Worm (Caenorhabditis elegans) whole organism, L2 larva: ENCODE data around the gene Y45F10B.12.

Source experiments
- egl-27 ChIP-seq: sonication (generic microtip); optimal IDR thresholded peaks from 3 replicates; lab custom pipeline; 2017; ENCODE audit warnings: missing biosample characterization, missing genetic modification reagents, missing genetic modification characterization
- elt-1 ChIP-seq: fragments of 150-350 bp; optimal IDR thresholded peaks from 2 replicates; lab custom pipeline; 2014; ENCODE audit warnings: missing biosample characterization, missing genetic modification characterization
- fos-1 ChIP-seq: fragments of 150-350 bp; optimal IDR thresholded peaks from 2 replicates; lab custom pipeline; 2014; ENCODE audit warnings: missing biosample characterization, missing genetic modification characterization
- nhr-11 ChIP-seq: fragments of 150-350 bp; optimal IDR thresholded peaks from 2 replicates; lab custom pipeline; 2014; ENCODE audit warnings: missing biosample characterization, missing genetic modification characterization
- nhr-237 ChIP-seq: fragments of 150-350 bp; optimal IDR thresholded peaks from 2 replicates; lab custom pipeline; 2014; ENCODE audit warnings: missing biosample characterization, missing genetic modification characterization
- skn-1 ChIP-seq: sonication (generic microtip); optimal IDR thresholded peaks from 2 replicates; lab custom pipeline; 2017; ENCODE audit warnings: missing biosample characterization, missing genetic modification characterization
- unc-62 ChIP-seq: fragments of 150-350 bp; optimal IDR thresholded peaks from 2 replicates; lab custom pipeline; 2014; ENCODE audit warnings: missing biosample characterization, missing genetic modification reagents, missing genetic modification characterization
- zag-1 ChIP-seq: fragments of 150-350 bp; optimal IDR thresholded peaks from 2 replicates; lab custom pipeline; 2014; ENCODE audit warnings: missing biosample characterization, missing genetic modification characterization
- ztf-11 ChIP-seq: sonication (generic microtip); optimal IDR thresholded peaks from 2 replicates; lab custom pipeline; 2017; ENCODE audit warnings: missing biosample characterization, missing genetic modification characterization

DNA sequence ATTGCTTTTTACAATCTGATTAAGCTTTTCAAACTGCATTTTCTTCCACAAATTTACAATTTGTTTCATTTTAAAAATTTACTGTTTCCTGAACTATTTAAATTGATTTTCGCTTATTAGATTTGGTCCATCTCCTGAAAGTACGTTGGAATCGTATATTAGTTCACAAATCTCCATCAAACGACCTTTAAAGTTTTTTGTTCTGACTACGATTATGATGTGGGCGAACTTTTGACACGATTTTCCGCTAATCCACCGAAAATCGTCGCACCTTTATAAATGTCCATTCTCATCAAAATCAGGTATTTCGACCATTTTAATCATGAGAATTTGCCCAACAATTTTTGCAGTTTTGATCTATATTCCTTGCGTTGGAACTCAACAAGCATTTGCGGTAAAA, 36.3 kb downstream of the Y45F10B.12 start, which contains the start of gene C08F11.1:
- TF ChIP-seq elt-1: no peak
- no peak for TF ChIP-seq ztf-11 (tag; lab: Kevin White, UChicago)
- no peak for TF ChIP-seq nhr-237 (tag; lab: Kevin White, UChicago)
- TF ChIP-seq unc-62: no peak
- TF ChIP-seq egl-27 (tag; lab: Kevin White, UChicago): no peak
- TF ChIP-seq zag-1: no peak
- no peak for TF ChIP-seq skn-1 (tag; lab: Kevin White, UChicago)
- TF ChIP-seq nhr-11 (tag; lab: Kevin White, UChicago): no peak
- no peak for TF ChIP-seq fos-1 (tag; lab: Kevin White, UChicago)
